Worm (Caenorhabditis elegans) whole organism, L2 larva: ENCODE data around the gene mig-13.

Experiments used
- alr-1 ChIP-seq: fragments of 150-350 bp; optimal IDR thresholded peaks from 2 replicates; lab custom pipeline; 2014; ENCODE audit warnings: missing biosample characterization, missing genetic modification characterization
- dmd-4 ChIP-seq: sonication (generic microtip); optimal IDR thresholded peaks from 2 replicates; lab custom pipeline; 2017; ENCODE audit warnings: missing biosample characterization, missing genetic modification characterization
- lin-11 ChIP-seq: fragments of 150-350 bp; sonication (generic microtip); optimal IDR thresholded peaks from 2 replicates; lab custom pipeline; 2014; ENCODE audit warnings: missing biosample characterization, missing genetic modification characterization, inconsistent platforms, mixed read lengths
- lin-39 ChIP-seq: fragments of 150-350 bp; optimal IDR thresholded peaks from 2 replicates; lab custom pipeline; 2014; ENCODE audit warnings: missing biosample characterization, missing genetic modification reagents, missing genetic modification characterization
- lsy-2 ChIP-seq, 2 experiments: fragments of 150-350 bp in 1 of 2; sonication (generic microtip) in 1 of 2; optimal IDR thresholded peaks; 2 replicates each; lab custom pipeline; 2014 to 2017; ENCODE audit warnings: missing biosample characterization in 2 of 2, missing genetic modification characterization in 2 of 2
- mab-5 ChIP-seq: fragments of 150-350 bp; optimal IDR thresholded peaks from 2 replicates; lab custom pipeline; 2014; ENCODE audit warnings: missing biosample characterization, missing genetic modification characterization
- nhr-11 ChIP-seq: fragments of 150-350 bp; optimal IDR thresholded peaks from 2 replicates; lab custom pipeline; 2014; ENCODE audit warnings: missing biosample characterization, missing genetic modification characterization
- nhr-21 ChIP-seq: fragments of 150-350 bp; optimal IDR thresholded peaks from 2 replicates; lab custom pipeline; 2014; ENCODE audit warnings: missing biosample characterization, missing genetic modification characterization
- peb-1 ChIP-seq: fragments of 150-350 bp; optimal IDR thresholded peaks from 2 replicates; lab custom pipeline; 2014; ENCODE audit warnings: missing biosample characterization, missing genetic modification characterization
- unc-55 ChIP-seq: fragments of 150-350 bp; sonication (generic microtip); optimal IDR thresholded peaks from 3 replicates; lab custom pipeline; 2014; ENCODE audit warnings: missing biosample characterization, missing genetic modification reagents, missing genetic modification characterization
- ztf-4 ChIP-seq: fragments of 150-350 bp; optimal IDR thresholded peaks from 2 replicates; lab custom pipeline; 2014; ENCODE audit warnings: missing biosample characterization, missing genetic modification characterization

ce11 chrX:4809753-4810424 is 10.0 kb upstream of the mig-13 start:
- TF ChIP-seq lsy-2 (tag; optimal IDR thresholded peaks at IDR 0.05; lab: Kevin White, UChicago) (no peak), mab-5 (tag; lab: Kevin White, UChicago) (no peak), lin-39 (tag; lab: Kevin White, UChicago) (no peak), nhr-11 (tag; lab: Kevin White, UChicago) (no peak), alr-1 (tag; lab: Kevin White, UChicago) (no peak), unc-55 (GFP tag; lab: Kevin White, UChicago) (no peak), lin-11 (tag; lab: Kevin White, UChicago) (no peak), nhr-21 (tag; lab: Kevin White, UChicago) (no peak), peb-1 (tag; lab: Kevin White, UChicago) (no peak), ztf-4 (no peak), dmd-4 (tag; lab: Kevin White, UChicago) (no peak)
